Fruit fly (Drosophila melanogaster): ENCODE data around the gene CG2909.
A peak's percentile ranks its signal among the peaks of the same experiment; 100 is the strongest.

Gene CG2909

DNA sequence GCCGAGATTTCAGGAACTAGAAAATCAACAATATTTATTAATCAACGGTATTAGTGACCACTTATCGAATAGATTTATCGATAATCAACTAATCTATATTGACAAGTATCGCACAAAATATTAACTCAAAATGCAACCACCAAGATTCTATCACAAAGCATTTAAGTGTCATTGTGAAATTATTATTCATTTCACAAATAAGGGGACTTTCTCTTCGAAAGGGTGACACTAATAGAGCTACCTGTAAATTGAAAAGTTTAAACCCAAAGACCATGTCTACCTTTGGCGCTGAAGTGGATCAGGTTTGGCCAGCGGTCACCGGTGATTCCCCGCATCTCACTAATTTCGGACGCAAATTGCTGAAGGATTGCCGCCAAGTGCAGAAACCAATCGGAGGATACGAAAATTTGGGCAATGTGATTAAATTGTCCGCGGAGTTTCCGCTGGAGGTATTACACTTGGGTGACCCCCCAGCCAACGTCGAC is at the start of gene CG2909:
TSS of gene CG2909 (plus strand) at position 119 of the 485 bp plus-strand sequence.
- TF ChIP-seq psq (optimal IDR thresholded peaks at IDR 0.05): peak; percentile 16
- no peak for TF ChIP-seq insv (optimal IDR thresholded peaks at IDR 0.05)

DNA sequence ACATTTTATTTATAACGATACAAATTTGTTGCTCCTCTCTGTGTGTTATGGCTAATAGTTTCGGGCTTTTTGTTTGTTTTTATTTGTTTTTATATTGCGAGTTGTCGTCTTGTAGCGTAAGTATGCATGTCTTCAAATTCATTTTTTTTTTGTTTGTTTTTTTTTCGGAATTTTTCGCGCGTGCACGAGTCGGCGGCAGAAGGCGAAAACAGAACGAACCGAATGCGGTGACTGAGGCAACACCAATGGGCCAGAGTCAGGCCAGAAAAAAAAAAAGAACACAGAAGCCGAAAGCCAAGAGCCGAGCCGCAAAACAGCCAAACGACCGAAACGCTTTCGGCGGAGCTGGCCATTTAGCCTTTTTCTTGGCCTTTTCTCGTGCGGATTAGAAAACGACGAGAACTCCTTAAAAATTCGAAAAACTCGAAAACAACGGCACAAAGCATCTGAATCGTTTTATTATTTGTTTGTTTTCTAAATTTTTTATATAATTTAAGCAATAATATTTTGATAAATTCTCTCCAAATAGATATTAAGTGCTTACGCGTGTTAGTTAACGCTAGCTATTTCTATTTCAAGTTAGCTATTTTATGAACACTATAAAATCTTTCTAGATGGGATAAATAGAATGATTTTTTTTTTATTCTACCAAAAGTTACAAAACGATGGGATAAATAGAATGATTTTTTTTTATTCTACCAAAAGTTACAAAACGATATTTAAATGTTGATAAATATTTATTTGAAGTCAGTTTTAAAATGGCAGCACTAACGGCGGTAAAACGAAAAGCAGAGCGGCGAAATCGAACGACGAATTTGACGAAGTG is 36.1 kb upstream of the CG2909 start:
- TF ChIP-seq psq (optimal IDR thresholded peaks at IDR 0.05): no peak
- TF ChIP-seq h (optimal IDR thresholded peaks at IDR 0.05): no peak
- no peak for TF ChIP-seq Myc (optimal IDR thresholded peaks at IDR 0.05)
- TF ChIP-seq ttk (optimal IDR thresholded peaks at IDR 0.05): no peak
- TF ChIP-seq Sin3A (optimal IDR thresholded peaks at IDR 0.05): no peak
- TF ChIP-seq insv (optimal IDR thresholded peaks at IDR 0.05): no peak

DNA sequence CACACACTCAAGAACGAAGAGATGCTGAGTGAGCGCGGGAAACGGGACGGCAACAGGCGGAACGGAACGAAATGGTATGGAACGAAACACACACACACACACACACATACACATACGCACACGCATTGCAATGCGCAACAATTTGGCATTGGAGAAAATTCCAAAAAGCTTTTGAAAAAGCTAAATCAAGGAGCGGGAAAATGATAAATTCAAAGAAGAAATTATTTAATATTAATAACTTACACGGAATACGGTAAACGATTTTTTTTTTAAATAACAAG is 35.6 kb upstream of the CG2909 start:
- TF ChIP-seq Sin3A (optimal IDR thresholded peaks at IDR 0.05) (no peak), h (optimal IDR thresholded peaks at IDR 0.05) (no peak), insv (optimal IDR thresholded peaks at IDR 0.05) (no peak), Myc (optimal IDR thresholded peaks at IDR 0.05) (no peak), ttk (optimal IDR thresholded peaks at IDR 0.05) (no peak)

DNA sequence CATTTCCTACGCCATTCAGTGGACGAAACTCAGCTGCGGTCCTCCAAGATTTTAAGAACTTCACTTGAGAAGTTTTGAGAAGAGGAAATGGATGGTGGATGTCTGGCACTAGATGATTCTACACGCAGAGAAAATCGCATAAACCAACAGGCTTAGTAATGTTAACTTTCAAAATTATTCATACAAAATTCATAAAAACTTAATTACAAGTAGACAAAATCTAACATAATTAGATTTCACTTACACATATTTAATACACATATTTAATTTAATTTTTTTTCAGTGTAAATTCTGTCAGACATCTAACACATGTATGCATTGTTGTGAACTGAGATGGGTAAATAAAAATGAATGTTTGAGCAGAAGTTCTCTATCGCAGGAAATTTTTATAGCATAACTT is 26.1 kb upstream of the CG2909 start:
- TF ChIP-seq h (optimal IDR thresholded peaks at IDR 0.05) (no peak), ttk (optimal IDR thresholded peaks at IDR 0.05) (no peak), psq (optimal IDR thresholded peaks at IDR 0.05) (no peak), insv (optimal IDR thresholded peaks at IDR 0.05) (no peak), Myc (optimal IDR thresholded peaks at IDR 0.05) (no peak), Sin3A (optimal IDR thresholded peaks at IDR 0.05) (no peak)

DNA sequence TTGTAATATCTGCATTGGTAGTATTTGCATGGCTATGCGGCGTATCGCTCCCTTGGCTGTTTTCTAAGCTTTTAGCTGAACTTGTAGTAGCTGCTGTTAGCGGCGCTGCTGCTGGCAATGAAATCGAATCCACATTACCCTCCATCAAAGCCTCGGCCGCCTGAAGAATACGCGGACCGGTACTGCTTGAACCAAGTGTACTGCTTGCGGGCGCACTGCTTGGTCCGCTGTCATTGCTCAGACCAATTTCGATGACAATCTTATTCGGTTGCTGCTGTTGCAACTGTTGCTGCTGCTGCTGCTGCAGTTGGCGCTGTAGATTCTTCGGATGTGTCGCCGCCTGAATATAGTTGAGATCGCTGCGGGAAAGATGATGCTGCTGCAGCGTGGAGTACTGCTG is 18.3 kb upstream of the CG2909 start:
- TF ChIP-seq insv (optimal IDR thresholded peaks at IDR 0.05): no peak
- TF ChIP-seq psq (optimal IDR thresholded peaks at IDR 0.05): no peak
- no peak for TF ChIP-seq Sin3A (optimal IDR thresholded peaks at IDR 0.05)
- TF ChIP-seq Myc (optimal IDR thresholded peaks at IDR 0.05): no peak
- TF ChIP-seq ttk (optimal IDR thresholded peaks at IDR 0.05): no peak
- TF ChIP-seq h (optimal IDR thresholded peaks at IDR 0.05): no peak

DNA sequence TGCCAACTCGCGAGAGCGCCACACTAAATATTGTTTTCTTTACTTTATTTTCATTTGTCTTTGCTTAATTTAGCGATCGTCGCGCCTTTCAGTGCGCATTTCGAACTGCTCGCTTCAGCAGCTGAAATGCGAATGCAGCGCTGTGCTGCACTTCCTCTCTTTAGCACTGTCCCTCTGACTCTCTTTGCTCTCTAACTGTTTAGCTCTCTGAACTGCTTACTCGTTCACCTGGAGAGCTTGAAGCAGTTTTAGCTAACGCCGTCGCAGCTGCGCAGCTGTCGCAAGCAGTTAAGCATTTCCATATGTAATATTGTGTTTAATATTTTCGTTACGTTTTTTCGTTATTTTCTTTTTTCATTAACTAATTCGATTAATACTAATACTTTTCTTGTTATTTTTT is 17.3 kb upstream of the CG2909 start:
- TF ChIP-seq ttk (optimal IDR thresholded peaks at IDR 0.05) (no peak), psq (optimal IDR thresholded peaks at IDR 0.05) (no peak), insv (optimal IDR thresholded peaks at IDR 0.05) (no peak), h (optimal IDR thresholded peaks at IDR 0.05) (no peak), Myc (optimal IDR thresholded peaks at IDR 0.05) (no peak), Sin3A (optimal IDR thresholded peaks at IDR 0.05) (no peak)

DNA sequence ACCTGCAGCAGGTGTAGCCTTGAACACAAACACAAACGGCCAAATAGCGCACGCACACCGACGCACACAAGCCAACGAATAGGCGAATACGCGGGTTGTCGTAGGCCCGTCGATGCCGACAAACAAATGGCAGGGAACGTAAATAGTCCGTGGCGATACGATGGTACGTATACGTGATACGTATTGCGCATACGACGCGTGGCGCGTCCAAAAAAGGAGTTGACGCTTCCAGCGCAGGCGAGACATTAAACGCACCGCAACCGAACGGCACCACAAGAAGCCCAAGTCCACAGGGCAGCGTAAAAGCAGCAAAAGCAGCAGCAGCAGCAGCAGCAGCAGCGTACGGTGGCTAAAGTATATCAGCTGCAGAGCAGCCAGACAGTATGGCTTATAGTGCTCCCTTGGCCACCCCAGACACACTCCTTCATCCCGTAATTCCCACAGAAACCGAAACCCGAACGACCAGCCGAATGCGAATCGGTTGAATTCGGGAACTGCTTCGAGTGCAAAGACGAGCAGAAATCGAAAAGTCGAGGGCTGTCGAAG is 7.8 kb upstream of the CG2909 start:
- TF ChIP-seq psq (optimal IDR thresholded peaks at IDR 0.05) (no peak), Sin3A (optimal IDR thresholded peaks at IDR 0.05) (no peak), h (optimal IDR thresholded peaks at IDR 0.05) (no peak), ttk (optimal IDR thresholded peaks at IDR 0.05) (no peak), insv (optimal IDR thresholded peaks at IDR 0.05) (no peak), Myc (optimal IDR thresholded peaks at IDR 0.05) (no peak)

DNA sequence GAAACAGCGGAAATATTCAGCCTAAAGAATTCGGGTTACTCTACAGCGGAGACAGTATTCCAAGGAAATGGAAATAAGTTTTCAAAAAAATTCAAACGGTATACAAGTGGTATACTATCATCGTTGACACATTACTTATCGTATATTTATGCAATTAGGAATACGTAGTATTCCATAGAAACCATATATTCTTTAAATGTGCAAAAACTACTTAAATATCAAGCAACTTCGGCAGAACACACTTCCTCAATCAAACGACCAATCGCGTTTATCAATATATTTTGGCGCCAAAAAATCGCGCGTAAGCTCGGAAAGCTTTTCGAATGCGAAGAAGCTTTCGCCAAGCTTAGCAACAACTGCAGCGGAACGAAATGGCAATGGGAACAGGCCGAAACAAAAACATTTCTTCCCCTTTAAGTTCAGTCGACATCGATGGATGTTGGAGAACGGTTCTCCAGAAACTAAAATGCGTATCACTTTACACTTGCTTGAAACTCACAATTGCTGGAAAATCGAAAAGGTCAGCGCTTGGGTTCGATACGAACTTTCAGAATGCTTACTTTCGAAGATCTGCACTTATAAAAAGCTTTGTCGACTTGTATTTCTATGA is 7.2 kb upstream of the CG2909 start:
- no peak for TF ChIP-seq h (optimal IDR thresholded peaks at IDR 0.05)
- no peak for TF ChIP-seq ttk (optimal IDR thresholded peaks at IDR 0.05)
- TF ChIP-seq psq (optimal IDR thresholded peaks at IDR 0.05): no peak
- no peak for TF ChIP-seq insv (optimal IDR thresholded peaks at IDR 0.05)
- TF ChIP-seq Sin3A (optimal IDR thresholded peaks at IDR 0.05): no peak
- TF ChIP-seq Myc (optimal IDR thresholded peaks at IDR 0.05): no peak

DNA sequence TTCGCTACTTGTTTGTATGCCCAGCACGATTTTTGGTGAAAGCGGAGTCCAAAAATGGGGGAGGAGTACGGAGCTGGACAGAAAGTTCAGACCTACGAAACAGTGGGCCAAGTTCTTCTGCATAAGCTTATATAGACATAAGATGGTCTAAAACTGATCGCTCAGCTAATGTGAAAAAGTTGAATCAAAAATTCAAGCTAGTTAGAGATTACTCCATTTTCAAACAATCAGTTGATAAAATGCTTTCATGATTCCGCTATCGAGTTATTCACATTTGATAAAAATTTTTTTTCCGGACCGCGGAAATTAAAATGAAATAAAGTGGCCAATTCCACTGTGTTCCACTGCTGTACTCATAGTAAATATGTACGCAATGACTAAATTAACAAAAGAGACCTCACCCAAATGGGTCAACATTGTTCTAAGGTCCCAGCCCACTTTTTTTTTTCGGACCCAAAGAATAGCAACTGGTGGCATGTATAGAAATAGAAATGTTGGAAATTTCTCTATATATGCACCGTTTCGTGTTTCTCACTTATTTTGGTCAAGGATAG is 5.8 kb upstream of the CG2909 start:
- TF ChIP-seq Sin3A (optimal IDR thresholded peaks at IDR 0.05): no peak
- TF ChIP-seq insv (optimal IDR thresholded peaks at IDR 0.05): no peak
- no peak for TF ChIP-seq Myc (optimal IDR thresholded peaks at IDR 0.05)
- TF ChIP-seq h (optimal IDR thresholded peaks at IDR 0.05): no peak
- TF ChIP-seq psq (optimal IDR thresholded peaks at IDR 0.05): no peak
- no peak for TF ChIP-seq ttk (optimal IDR thresholded peaks at IDR 0.05)

DNA sequence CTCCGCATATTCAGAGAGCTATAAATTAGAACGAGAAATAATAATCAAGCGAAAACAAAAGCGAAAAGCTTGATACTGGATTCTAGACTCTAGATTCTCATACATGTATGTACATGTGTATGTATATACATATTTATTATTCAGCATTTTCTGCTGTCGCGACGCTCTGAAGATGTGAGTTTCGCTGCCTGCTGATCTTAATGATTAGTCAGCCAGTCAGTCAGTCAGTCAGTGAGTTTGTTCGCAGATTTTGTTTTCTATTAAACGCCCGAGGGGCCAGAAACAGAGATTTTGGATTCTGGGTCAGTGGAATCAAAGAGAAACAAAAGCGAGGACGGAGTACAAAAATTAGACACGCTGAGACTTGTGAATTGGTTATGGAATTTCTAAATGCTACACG is 4.0 kb upstream of the CG2909 start:
- TF ChIP-seq Sin3A (optimal IDR thresholded peaks at IDR 0.05) (no peak), psq (optimal IDR thresholded peaks at IDR 0.05) (no peak), h (optimal IDR thresholded peaks at IDR 0.05) (no peak), ttk (optimal IDR thresholded peaks at IDR 0.05) (no peak), Myc (optimal IDR thresholded peaks at IDR 0.05) (no peak), insv (optimal IDR thresholded peaks at IDR 0.05) (no peak)

DNA sequence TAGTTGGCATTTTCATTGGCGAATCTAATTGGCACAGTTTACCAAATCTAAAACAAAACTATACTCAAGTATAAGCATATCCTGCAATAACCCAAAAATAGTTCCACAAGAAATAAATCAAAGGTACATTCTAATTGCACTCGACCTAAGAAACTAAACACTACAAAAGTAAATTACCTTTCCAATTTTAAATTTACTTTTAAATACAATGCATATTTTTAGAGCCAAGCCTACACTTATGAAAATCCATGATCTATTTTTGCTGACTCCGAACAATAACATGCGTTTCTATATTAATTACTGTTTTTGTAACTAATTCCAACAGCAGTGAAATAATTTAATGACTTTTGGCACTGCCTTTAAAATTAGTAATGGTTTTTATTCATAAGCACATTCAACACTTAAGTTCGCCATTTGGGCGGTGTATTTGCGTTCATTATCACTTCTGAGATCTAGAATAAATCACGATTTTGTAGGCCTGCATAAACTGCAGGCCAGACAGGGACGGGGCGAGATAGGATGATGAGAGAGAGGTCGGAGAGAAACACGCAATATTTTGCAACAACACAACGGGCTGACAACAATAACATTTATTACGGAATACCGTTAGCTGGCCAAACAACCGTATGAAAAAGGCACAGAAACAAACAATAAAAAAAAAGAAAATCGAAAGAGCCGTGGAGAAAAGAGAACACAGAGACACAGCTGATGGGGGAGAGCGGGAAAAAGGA is 1.3 kb upstream of the CG2909 start:
- TF ChIP-seq h (optimal IDR thresholded peaks at IDR 0.05) (no peak), psq (optimal IDR thresholded peaks at IDR 0.05) (no peak), Sin3A (optimal IDR thresholded peaks at IDR 0.05) (no peak), insv (optimal IDR thresholded peaks at IDR 0.05) (no peak), Myc (optimal IDR thresholded peaks at IDR 0.05) (no peak), ttk (optimal IDR thresholded peaks at IDR 0.05) (no peak)

All from Kc167 (cell line).